Worm (Caenorhabditis elegans) whole organism, L3 larva: ENCODE results near the gene bgal-1.

Experiments used
- R02D3.7 ChIP-seq: fragments of 150-350 bp; optimal IDR thresholded peaks from 2 replicates; lab custom pipeline; 2014; ENCODE audit warnings: missing biosample characterization, missing genetic modification characterization
- ZK546.5 ChIP-seq: sonication (generic microtip); optimal IDR thresholded peaks from 2 replicates; lab custom pipeline; 2017; ENCODE audit warnings: missing biosample characterization, missing genetic modification characterization
- aly-2 ChIP-seq: fragments of 150-350 bp; optimal IDR thresholded peaks from 2 replicates; lab custom pipeline; 2014; ENCODE audit warnings: missing biosample characterization, missing genetic modification characterization
- ama-1 ChIP-seq: fragments of 150-350 bp; optimal IDR thresholded peaks from 2 replicates; lab custom pipeline; 2018
- ceh-16 ChIP-seq: sonication (generic microtip); optimal IDR thresholded peaks from 2 replicates; lab custom pipeline; 2017; ENCODE audit warnings: missing biosample characterization, missing genetic modification characterization
- ceh-28 ChIP-seq: fragments of 150-350 bp; optimal IDR thresholded peaks from 2 replicates; lab custom pipeline; 2014; ENCODE audit warnings: missing biosample characterization, missing genetic modification reagents, missing genetic modification characterization
- ceh-82 ChIP-seq: fragments of 150-350 bp; optimal IDR thresholded peaks from 2 replicates; lab custom pipeline; 2014; ENCODE audit warnings: missing biosample characterization, missing genetic modification characterization
- ceh-9 ChIP-seq: sonication (generic microtip); optimal IDR thresholded peaks from 2 replicates; lab custom pipeline; 2018; ENCODE audit warnings: missing biosample characterization, missing genetic modification characterization
- daf-12 ChIP-seq: fragments of 150-350 bp; optimal IDR thresholded peaks from 2 replicates; lab custom pipeline; 2014; ENCODE audit warnings: missing biosample characterization, missing genetic modification reagents, missing genetic modification characterization
- egl-27 ChIP-seq: sonication (generic microtip); optimal IDR thresholded peaks from 4 replicates; lab custom pipeline; 2017; ENCODE audit warnings: missing biosample characterization, missing genetic modification reagents, missing genetic modification characterization
- egl-5 ChIP-seq: fragments of 150-350 bp; optimal IDR thresholded peaks from 2 replicates; lab custom pipeline; 2017; ENCODE audit warnings: missing biosample characterization, missing genetic modification reagents, missing genetic modification characterization, inconsistent platforms
- elt-1 ChIP-seq: fragments of 150-350 bp; optimal IDR thresholded peaks from 2 replicates; lab custom pipeline; 2014; ENCODE audit warnings: missing biosample characterization, missing genetic modification characterization
- elt-2 ChIP-seq: sonication (generic microtip); optimal IDR thresholded peaks from 2 replicates; lab custom pipeline; 2016; ENCODE audit warnings: missing genetic modification reagents, mild to moderate bottlenecking, missing genetic modification characterization, missing compliant biosample characterization
- elt-3 ChIP-seq, 3 experiments: fragments of 150-350 bp in 1 of 3; sonication (generic microtip) in 2 of 3; optimal IDR thresholded peaks; 2 replicates in 2 of 3; 4 replicates in 1 of 3; lab custom pipeline; 2014 to 2017; ENCODE audit warnings: missing biosample characterization in 3 of 3, missing genetic modification characterization in 3 of 3
- eor-1 ChIP-seq, 2 experiments: fragments of 150-350 bp; optimal IDR thresholded peaks; 2 replicates each; lab custom pipeline; 2014 to 2018; ENCODE audit warnings: missing biosample characterization in 2 of 2, missing genetic modification characterization in 2 of 2
- fkh-10 ChIP-seq: sonication (generic microtip); optimal IDR thresholded peaks from 2 replicates; lab custom pipeline; 2017; ENCODE audit warnings: missing biosample characterization, missing genetic modification reagents, missing genetic modification characterization
- fkh-2 ChIP-seq: fragments of 150-350 bp; optimal IDR thresholded peaks from 2 replicates; lab custom pipeline; 2014; ENCODE audit warnings: missing biosample characterization, missing genetic modification reagents, missing genetic modification characterization
- fos-1 ChIP-seq: fragments of 150-350 bp; optimal IDR thresholded peaks from 2 replicates; lab custom pipeline; 2014; ENCODE audit warnings: missing biosample characterization, missing genetic modification characterization
- hmg-11 ChIP-seq: sonication (generic microtip); optimal IDR thresholded peaks from 2 replicates; lab custom pipeline; 2016; ENCODE audit warnings: missing genetic modification characterization, missing compliant biosample characterization
- jun-1 ChIP-seq: fragments of 150-350 bp; optimal IDR thresholded peaks from 2 replicates; lab custom pipeline; 2014; ENCODE audit warnings: missing biosample characterization, missing genetic modification reagents, missing genetic modification characterization
- lin-15B ChIP-seq: fragments of 150-350 bp; optimal IDR thresholded peaks from 2 replicates; lab custom pipeline; 2014; ENCODE audit warnings: missing biosample characterization, missing genetic modification characterization
- lin-39 ChIP-seq: fragments of 150-350 bp; optimal IDR thresholded peaks from 2 replicates; lab custom pipeline; 2018; ENCODE audit warnings: missing biosample characterization, missing genetic modification reagents, missing genetic modification characterization
- lsy-12 ChIP-seq: sonication (generic microtip); optimal IDR thresholded peaks from 2 replicates; lab custom pipeline; 2016; ENCODE audit warnings: mild to moderate bottlenecking, missing genetic modification characterization, missing compliant biosample characterization
- mdl-1 ChIP-seq: fragments of 150-350 bp; optimal IDR thresholded peaks from 2 replicates; lab custom pipeline; 2014; ENCODE audit warnings: missing biosample characterization, missing genetic modification characterization
- mml-1 ChIP-seq: fragments of 150-350 bp; sonication (generic microtip); optimal IDR thresholded peaks from 3 replicates; lab custom pipeline; 2014; ENCODE audit warnings: missing biosample characterization, missing genetic modification characterization
- nfya-1 ChIP-seq: sonication (generic microtip); optimal IDR thresholded peaks from 2 replicates; lab custom pipeline; 2017; ENCODE audit warnings: missing genetic modification characterization, mild to moderate bottlenecking, missing compliant biosample characterization, antibody characterized with exemption, moderate library complexity; ENCODE audit not compliant: insufficient read depth
- nhr-11 ChIP-seq: fragments of 150-350 bp; optimal IDR thresholded peaks from 2 replicates; lab custom pipeline; 2014; ENCODE audit warnings: missing biosample characterization, missing genetic modification characterization
- nhr-12 ChIP-seq: fragments of 150-350 bp; optimal IDR thresholded peaks from 2 replicates; lab custom pipeline; 2014; ENCODE audit warnings: missing biosample characterization, missing genetic modification characterization
- nhr-23 ChIP-seq: fragments of 150-350 bp; optimal IDR thresholded peaks from 2 replicates; lab custom pipeline; 2014; ENCODE audit warnings: missing biosample characterization, missing genetic modification reagents, missing genetic modification characterization
- nhr-237 ChIP-seq: fragments of 150-350 bp; optimal IDR thresholded peaks from 2 replicates; lab custom pipeline; 2014; ENCODE audit warnings: missing biosample characterization, missing genetic modification characterization
- nhr-25 ChIP-seq: sonication (generic microtip); optimal IDR thresholded peaks from 2 replicates; lab custom pipeline; 2017; ENCODE audit warnings: missing biosample characterization, missing genetic modification characterization
- nhr-28 ChIP-seq: fragments of 150-350 bp; optimal IDR thresholded peaks from 2 replicates; lab custom pipeline; 2014; ENCODE audit warnings: missing biosample characterization, missing genetic modification characterization
- nhr-43 ChIP-seq: sonication (generic microtip); optimal IDR thresholded peaks from 2 replicates; lab custom pipeline; 2016; ENCODE audit warnings: mild to moderate bottlenecking, missing genetic modification characterization, missing compliant biosample characterization; ENCODE audit not compliant: poor library complexity, severe bottlenecking
- nhr-67 ChIP-seq: fragments of 150-350 bp; optimal IDR thresholded peaks from 2 replicates; lab custom pipeline; 2014; ENCODE audit warnings: missing biosample characterization, missing genetic modification characterization
- nhr-76 ChIP-seq: fragments of 150-350 bp; sonication (generic microtip); optimal IDR thresholded peaks from 5 replicates; lab custom pipeline; 2014; ENCODE audit warnings: missing biosample characterization, missing genetic modification characterization
- nhr-77 ChIP-seq: fragments of 150-350 bp; optimal IDR thresholded peaks from 2 replicates; lab custom pipeline; 2014; ENCODE audit warnings: missing biosample characterization, missing genetic modification characterization
- pha-4 ChIP-seq: fragments of 150-350 bp; optimal IDR thresholded peaks from 2 replicates; lab custom pipeline; 2014; ENCODE audit warnings: missing biosample characterization, missing genetic modification reagents, missing genetic modification characterization
- pqm-1 ChIP-seq: fragments of 150-350 bp; optimal IDR thresholded peaks from 2 replicates; lab custom pipeline; 2017; ENCODE audit warnings: missing biosample characterization, missing genetic modification characterization, inconsistent platforms
- sea-2 ChIP-seq: fragments of 150-350 bp; sonication (generic microtip); optimal IDR thresholded peaks from 4 replicates; lab custom pipeline; 2014; ENCODE audit warnings: missing biosample characterization, missing genetic modification reagents, missing genetic modification characterization
- skn-1 ChIP-seq: fragments of 150-350 bp; optimal IDR thresholded peaks from 2 replicates; lab custom pipeline; 2014; ENCODE audit warnings: missing biosample characterization, missing genetic modification characterization
- snpc-4 ChIP-seq: fragments of 150-350 bp; optimal IDR thresholded peaks from 2 replicates; lab custom pipeline; 2014; ENCODE audit warnings: missing biosample characterization, missing genetic modification characterization
- tbx-2 ChIP-seq: sonication (generic microtip); optimal IDR thresholded peaks from 2 replicates; lab custom pipeline; 2016; ENCODE audit warnings: mild to moderate bottlenecking, missing genetic modification characterization, missing compliant biosample characterization
- unc-39 ChIP-seq: sonication (generic microtip); optimal IDR thresholded peaks from 4 replicates; lab custom pipeline; 2017; ENCODE audit warnings: missing biosample characterization, missing genetic modification characterization
- unc-62 ChIP-seq: fragments of 150-350 bp; sonication (generic microtip); optimal IDR thresholded peaks from 4 replicates; lab custom pipeline; 2014; ENCODE audit warnings: missing biosample characterization, missing genetic modification reagents, missing genetic modification characterization
- zag-1 ChIP-seq: fragments of 150-350 bp; optimal IDR thresholded peaks from 2 replicates; lab custom pipeline; 2014; ENCODE audit warnings: missing biosample characterization, missing genetic modification characterization
- ztf-11 ChIP-seq: fragments of 150-350 bp; optimal IDR thresholded peaks from 2 replicates; lab custom pipeline; 2014; ENCODE audit warnings: missing biosample characterization, missing genetic modification characterization
- ztf-4 ChIP-seq: fragments of 150-350 bp; optimal IDR thresholded peaks from 2 replicates; lab custom pipeline; 2014; ENCODE audit warnings: missing biosample characterization, missing genetic modification characterization

The bgal-1 gene

DNA sequence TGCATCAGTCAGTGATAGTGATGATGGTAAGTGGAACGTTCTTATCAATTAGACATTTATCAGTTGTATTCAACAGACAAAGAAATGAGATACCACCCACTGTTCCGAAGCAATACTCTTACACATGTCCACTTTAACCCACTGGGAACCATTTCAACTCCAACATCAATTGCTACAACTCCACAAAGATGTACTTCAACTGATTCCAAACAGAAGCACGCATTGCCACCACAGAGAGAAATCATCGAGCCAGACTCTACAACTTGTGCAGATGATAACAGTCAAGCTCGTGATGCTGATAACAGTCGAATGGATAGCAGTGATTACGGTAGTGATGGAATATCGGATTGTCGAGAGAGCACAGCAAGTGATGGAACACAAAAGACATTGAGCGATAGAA, 10.1 kb upstream of the bgal-1 start:
- TF ChIP-seq elt-2 (tag; lab: Kevin White, UChicago) = peak; percentile 98
- peak; percentile 52 for TF ChIP-seq pqm-1 (tag; lab: Kevin White, UChicago)
- no peak for TF ChIP-seq nhr-76
- TF ChIP-seq, all 47 proteins: peak for 2

DNA sequence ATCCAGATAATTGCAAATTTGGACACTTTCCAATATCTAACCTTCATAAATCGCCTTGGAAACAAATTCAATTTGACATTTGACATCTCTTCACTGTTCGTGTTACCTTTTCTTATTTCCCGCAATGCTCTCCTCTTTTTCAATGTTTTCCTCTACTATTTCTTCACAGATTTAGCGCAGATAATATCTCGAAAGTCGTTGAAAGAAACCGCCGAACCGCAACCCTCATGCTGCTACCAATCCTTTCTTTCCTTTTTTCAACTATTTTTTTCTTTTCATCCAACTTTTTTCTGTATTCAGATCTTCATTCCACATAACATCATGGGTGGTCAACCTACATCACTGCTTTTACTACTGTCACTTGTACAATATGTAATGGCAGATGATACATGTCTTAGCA, 8.5 kb upstream of the bgal-1 start, which contains the start of gene T19B10.5:
TSS of gene T19B10.5 (plus strand) at position 301 of the 400 bp plus-strand sequence.
- TF ChIP-seq ceh-82 (tag; lab: Kevin White, UChicago) (no peak), R02D3.7 (tag; lab: Kevin White, UChicago) (no peak), nhr-237 (tag; lab: Kevin White, UChicago) (no peak), pha-4 (no peak)

DNA sequence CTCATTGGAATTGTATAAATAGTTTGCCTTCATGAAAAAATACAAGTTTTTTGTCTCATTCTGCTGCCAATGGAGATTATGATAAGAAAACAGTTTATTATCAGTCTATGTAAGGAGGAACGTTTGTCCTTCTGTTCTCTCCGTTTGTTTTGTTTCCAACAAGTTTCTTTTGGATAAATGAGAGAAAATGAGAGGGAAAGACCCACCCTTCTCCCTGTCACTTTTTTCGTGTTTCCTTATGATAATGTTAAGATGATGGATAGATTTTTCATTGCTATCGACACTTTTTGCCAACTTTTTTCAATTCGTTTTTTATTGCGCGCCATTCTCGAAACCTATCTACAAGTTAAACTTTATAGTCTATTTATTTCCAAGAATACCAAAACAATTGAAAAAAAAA, 5.4 kb upstream of the bgal-1 start:
- TF ChIP-seq nhr-43 = peak; percentile 30
- TF ChIP-seq ceh-28 (tag; lab: Kevin White, UChicago) = no peak
- TF ChIP-seq daf-12 (tag; lab: Kevin White, UChicago) = no peak

DNA sequence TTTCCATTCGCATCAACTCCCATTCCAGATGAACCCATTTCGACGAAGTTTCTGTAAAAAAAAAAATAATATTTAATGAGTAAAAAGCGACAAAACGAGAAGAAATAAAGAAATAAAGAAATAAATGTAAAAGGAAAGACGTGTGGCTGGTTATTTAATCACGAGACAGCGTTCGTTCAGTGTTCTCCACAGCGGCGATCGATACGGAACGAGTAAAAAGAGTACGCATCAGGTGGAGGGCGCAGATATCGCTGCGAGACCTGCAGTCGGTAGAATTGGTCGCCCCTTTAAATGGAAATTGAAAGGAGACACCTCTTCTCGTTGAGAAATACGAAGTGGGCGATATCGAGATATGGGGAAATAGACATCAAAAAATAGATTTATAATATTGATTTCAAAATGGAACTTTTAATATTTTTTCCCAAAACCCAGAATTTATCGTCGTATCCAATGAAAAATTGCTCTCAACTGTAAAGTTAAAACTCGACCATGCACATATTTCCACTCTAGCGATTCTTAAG, 2.9 kb upstream of the bgal-1 start, which contains the start of gene pqn-70:
TSS of gene pqn-70 (minus strand) at position 51 of the 521 bp plus-strand sequence.
- TF ChIP-seq zag-1 (tag; lab: Kevin White, UChicago) = no peak
- TF ChIP-seq nhr-11 (tag; lab: Kevin White, UChicago) = no peak
- TF ChIP-seq daf-12 (tag; lab: Kevin White, UChicago) = no peak
- TF ChIP-seq nfya-1 (tag; lab: Kevin White, UChicago) = peak; percentile 93
- TF ChIP-seq ceh-16 = no peak
- no peak for TF ChIP-seq unc-62 (GFP tag; lab: Kevin White, UChicago)
- peak; percentile 91 for TF ChIP-seq hmg-11 (tag; lab: Kevin White, UChicago)
- no peak for TF ChIP-seq nhr-77
- TF ChIP-seq nhr-12 (tag; lab: Kevin White, UChicago) = no peak
- no peak for TF ChIP-seq nhr-67 (tag; lab: Kevin White, UChicago)
- TF ChIP-seq pha-4 = peak; percentile 89
- TF ChIP-seq fkh-10 (GFP tag; lab: Kevin White, UChicago) = peak; percentile 29
- TF ChIP-seq nhr-43 = peak; percentile 75
- TF ChIP-seq fos-1 (tag; lab: Kevin White, UChicago) = no peak
- peak; percentile 94 for TF ChIP-seq ceh-28 (tag; lab: Kevin White, UChicago)
- TF ChIP-seq nhr-76 = no peak
- TF ChIP-seq nhr-237 (tag; lab: Kevin White, UChicago) = no peak
- TF ChIP-seq ztf-11 (tag; lab: Kevin White, UChicago) = no peak
- no peak for TF ChIP-seq mml-1 (tag; lab: Kevin White, UChicago)
- no peak for TF ChIP-seq sea-2 (GFP tag; lab: Kevin White, UChicago)
- TF ChIP-seq egl-27 (tag; lab: Kevin White, UChicago) = peak; percentile 19
- peak; percentile 77 for TF ChIP-seq egl-5 (tag; lab: Kevin White, UChicago)
- peak; percentile 86 for TF ChIP-seq nhr-25 (tag; lab: Kevin White, UChicago)
- peak; percentile 89 for TF ChIP-seq lin-39
- TF ChIP-seq lin-15B = peak; percentile 81
- no peak for TF ChIP-seq eor-1 (tag; optimal IDR thresholded peaks at IDR 0.05; lab: Kevin White, UChicago)
- peak; percentile 19 for TF ChIP-seq mdl-1 (tag; lab: Kevin White, UChicago)
- peak; percentile 45 for TF ChIP-seq tbx-2
- TF ChIP-seq ztf-4 (tag; lab: Kevin White, UChicago) = peak; percentile 55
- TF ChIP-seq nhr-23 = peak; percentile 89
- no peak for TF ChIP-seq nhr-28 (tag; lab: Kevin White, UChicago)
- peak; percentile 53 for TF ChIP-seq R02D3.7 (tag; lab: Kevin White, UChicago)
- no peak for TF ChIP-seq elt-1 (tag; lab: Kevin White, UChicago)
- peak; percentile 66 for TF ChIP-seq jun-1 (tag; lab: Kevin White, UChicago)
- TF ChIP-seq skn-1 (tag; lab: Kevin White, UChicago) = peak; percentile 51
- peak; percentile 67 for TF ChIP-seq elt-2 (tag; lab: Kevin White, UChicago)
- TF ChIP-seq ZK546.5 (tag; lab: Kevin White, UChicago) = no peak
- peak; percentile 87 for TF ChIP-seq snpc-4 (tag; lab: Kevin White, UChicago)
- TF ChIP-seq elt-3 (tag; optimal IDR thresholded peaks at IDR 0.05; lab: Kevin White, UChicago) = no peak
- peak; percentile 85 for TF ChIP-seq lsy-12 (tag; lab: Kevin White, UChicago)
- TF ChIP-seq ceh-9 (tag; lab: Kevin White, UChicago) = no peak
- TF ChIP-seq fkh-2 (tag; lab: Kevin White, UChicago) = no peak
- TF ChIP-seq unc-39 (tag; lab: Kevin White, UChicago) = no peak
- TF ChIP-seq ceh-82 (tag; lab: Kevin White, UChicago) = peak; percentile 73
- no peak for TF ChIP-seq aly-2 (tag; lab: Kevin White, UChicago)
- peak; percentile 51 for TF ChIP-seq pqm-1 (tag; lab: Kevin White, UChicago)
- TF ChIP-seq ama-1 (lab: Kevin White, UChicago) = peak; percentile 63
